Fruit fly (Drosophila melanogaster) whole organism, embryonic: Measurements from ENCODE around the gene Bicra.

ENCODE experiments used
- B-H1 ChIP-seq: fragments of 200-800 bp; sonication (Bioruptor generic); IDR thresholded peaks from 3 replicates; pipeline ENCODE4 v1.3.6; 2022; ENCODE audit warnings: missing biosample characterization, missing genetic modification characterization
- CG10366 ChIP-seq: fragments of 200-800 bp; sonication (Bioruptor generic); IDR thresholded peaks from 2 replicates; pipeline ENCODE4 v1.3.6; 2022; ENCODE audit warnings: missing biosample characterization, missing genetic modification characterization
- CG10431 ChIP-seq: fragments of 200-800 bp; sonication (Bioruptor generic); optimal IDR thresholded peaks from 3 replicates; lab custom pipeline; 2018; ENCODE audit warnings: missing biosample characterization, mild to moderate bottlenecking, missing genetic modification characterization
- CG10979 ChIP-seq: fragments of 200-800 bp; sonication (Bioruptor generic); optimal IDR thresholded peaks from 2 replicates; lab custom pipeline; 2018; ENCODE audit warnings: missing biosample characterization, mild to moderate bottlenecking, missing genetic modification characterization, moderate library complexity
- CG12942 ChIP-seq: fragments of 200-800 bp; sonication (Bioruptor generic); optimal IDR thresholded peaks from 3 replicates; lab custom pipeline; 2016; ENCODE audit warnings: missing biosample characterization, missing genetic modification characterization
- CG13424 ChIP-seq: fragments of 200-800 bp; sonication (Bioruptor generic); optimal IDR thresholded peaks from 2 replicates; lab custom pipeline; 2019; ENCODE audit warnings: missing biosample characterization, mild to moderate bottlenecking, missing genetic modification characterization, moderate library complexity
- CG14441 ChIP-seq: fragments of 200-800 bp; sonication (Bioruptor generic); IDR thresholded peaks from 2 replicates; pipeline ENCODE4 v1.3.6; 2022; ENCODE audit warnings: missing biosample characterization, missing genetic modification characterization
- CG14710 ChIP-seq: fragments of 200-800 bp; sonication (Bioruptor generic); optimal IDR thresholded peaks from 3 replicates; lab custom pipeline; 2019; ENCODE audit warnings: missing biosample characterization, mild to moderate bottlenecking, missing genetic modification characterization, moderate library complexity
- CG18262 ChIP-seq: fragments of 200-800 bp; optimal IDR thresholded peaks from 3 replicates; lab custom pipeline; 2019; ENCODE audit warnings: missing biosample characterization, mild to moderate bottlenecking, missing genetic modification characterization, moderate library complexity
- CG2202 ChIP-seq: fragments of 200-800 bp; sonication (Bioruptor generic); optimal IDR thresholded peaks from 2 replicates; lab custom pipeline; 2018; ENCODE audit warnings: missing biosample characterization, mild to moderate bottlenecking, missing genetic modification characterization
- CG3163 ChIP-seq: fragments of 200-800 bp; sonication (Bioruptor generic); optimal IDR thresholded peaks from 3 replicates; lab custom pipeline; 2016; ENCODE audit warnings: missing biosample characterization, missing genetic modification characterization
- CG33557 ChIP-seq: fragments of 200-800 bp; sonication (Bioruptor generic); optimal IDR thresholded peaks from 2 replicates; lab custom pipeline; 2019; ENCODE audit warnings: missing biosample characterization, mild to moderate bottlenecking, missing genetic modification characterization, moderate library complexity
- CG3847 ChIP-seq: fragments of 200-800 bp; sonication (Bioruptor generic); IDR thresholded peaks from 2 replicates; pipeline ENCODE4 v1.3.6; 2022; ENCODE audit warnings: missing biosample characterization, missing genetic modification characterization
- CG42726 ChIP-seq: fragments of 200-800 bp; sonication (Bioruptor generic); IDR thresholded peaks from 2 replicates; pipeline ENCODE4 v1.3.6; 2022; ENCODE audit warnings: missing biosample characterization, missing genetic modification characterization; ENCODE audit not compliant: partially characterized antibody
- CG4820 ChIP-seq: fragments of 200-800 bp; sonication (Bioruptor generic); optimal IDR thresholded peaks from 3 replicates; lab custom pipeline; 2016; ENCODE audit warnings: missing biosample characterization, missing genetic modification characterization
- CG4854 ChIP-seq: fragments of 200-800 bp; sonication (Bioruptor generic); optimal IDR thresholded peaks from 2 replicates; lab custom pipeline; 2016; ENCODE audit warnings: missing biosample characterization, missing genetic modification characterization, inconsistent platforms
- CG7357 ChIP-seq: fragments of 200-800 bp; sonication (Bioruptor generic); IDR thresholded peaks from 3 replicates; pipeline ENCODE4 v1.3.6; 2022; ENCODE audit warnings: missing biosample characterization, missing genetic modification characterization
- CG7372 ChIP-seq: fragments of 200-800 bp; sonication (Bioruptor generic); IDR thresholded peaks from 2 replicates; pipeline ENCODE4 v1.3.6; 2022; ENCODE audit warnings: missing biosample characterization, missing genetic modification characterization
- CHES-1-like ChIP-seq: fragments of 200-800 bp; sonication (Bioruptor generic); optimal IDR thresholded peaks from 2 replicates; lab custom pipeline; 2016; ENCODE audit warnings: missing biosample characterization, missing genetic modification characterization
- D ChIP-seq, 2 experiments: fragments of 200-800 bp in 1 of 2; fragments of >200 bp in 1 of 2; sonication (Bioruptor generic) in 1 of 2; optimal IDR thresholded peaks; 2 replicates in 1 of 2; 3 replicates in 1 of 2; lab custom pipeline; 2017; ENCODE audit warnings: mild to moderate bottlenecking in 1 of 2, missing biosample characterization in 1 of 2, missing genetic modification characterization in 1 of 2, missing genetic modification reagents in 1 of 2
- Dip3 ChIP-seq: fragments of 200-800 bp; sonication (Bioruptor generic); optimal IDR thresholded peaks from 3 replicates; lab custom pipeline; 2016; ENCODE audit warnings: missing biosample characterization, missing genetic modification characterization
- HHEX ChIP-seq: fragments of 200-800 bp; sonication (Bioruptor generic); optimal IDR thresholded peaks from 3 replicates; lab custom pipeline; 2017; ENCODE audit warnings: missing biosample characterization, mild to moderate bottlenecking, missing genetic modification characterization, missing genetic modification reagents
- HLH54F ChIP-seq: fragments of 200-800 bp; sonication (Bioruptor generic); optimal IDR thresholded peaks from 3 replicates; lab custom pipeline; 2016; ENCODE audit warnings: missing biosample characterization, missing genetic modification characterization
- Hand ChIP-seq: fragments of 200-800 bp; sonication (Bioruptor generic); optimal IDR thresholded peaks from 2 replicates; lab custom pipeline; 2017; ENCODE audit warnings: mild to moderate bottlenecking, missing biosample characterization, missing genetic modification reagents, missing genetic modification characterization
- Lpt ChIP-seq: fragments of >200 bp; optimal IDR thresholded peaks from 2 replicates; lab custom pipeline; 2018; ENCODE audit warnings: missing biosample characterization, missing genetic modification characterization
- Myb ChIP-seq: fragments of 200-800 bp; sonication (Bioruptor generic); optimal IDR thresholded peaks from 2 replicates; lab custom pipeline; 2016; ENCODE audit warnings: missing biosample characterization, missing genetic modification characterization
- Rx ChIP-seq: fragments of 200-800 bp; sonication (Bioruptor generic); IDR thresholded peaks from 2 replicates; pipeline ENCODE4 v1.3.6; 2022; ENCODE audit warnings: missing biosample characterization, missing genetic modification characterization
- Trl ChIP-seq, 3 experiments: fragments of >200 bp in 2 of 3; fragments of 200-800 bp in 1 of 3; sonication (Bioruptor generic) in 1 of 3; optimal IDR thresholded peaks; 2 replicates in 1 of 3; 3 replicates in 2 of 3; lab custom pipeline; 2016 to 2017; ENCODE audit warnings: missing biosample characterization in 1 of 3, missing genetic modification characterization in 1 of 3
- ab ChIP-seq: fragments of 200-800 bp; sonication (Bioruptor generic); optimal IDR thresholded peaks from 2 replicates; lab custom pipeline; 2016; ENCODE audit warnings: missing biosample characterization, missing genetic modification characterization
- amos ChIP-seq: fragments of 200-800 bp; sonication (Bioruptor generic); IDR thresholded peaks from 2 replicates; pipeline ENCODE4 v1.3.6; 2022; ENCODE audit warnings: missing biosample characterization, missing genetic modification characterization; ENCODE audit not compliant: partially characterized antibody
- ap ChIP-seq: fragments of 200-800 bp; sonication (Bioruptor generic); IDR thresholded peaks from 2 replicates; pipeline ENCODE4 v1.3.6; 2022; ENCODE audit warnings: missing biosample characterization, missing genetic modification characterization
- ara ChIP-seq: fragments of 200-800 bp; sonication (Bioruptor generic); IDR thresholded peaks from 2 replicates; pipeline ENCODE4 v1.3.6; 2022; ENCODE audit warnings: missing biosample characterization, missing genetic modification characterization
- ash1 ChIP-seq: fragments of 200-800 bp; sonication (Bioruptor generic); optimal IDR thresholded peaks from 2 replicates; lab custom pipeline; 2018; ENCODE audit warnings: missing biosample characterization, mild to moderate bottlenecking, missing genetic modification characterization
- bcd ChIP-seq: fragments of 200-800 bp; sonication (Bioruptor generic); optimal IDR thresholded peaks from 2 replicates; lab custom pipeline; 2017; ENCODE audit warnings: missing biosample characterization, mild to moderate bottlenecking, missing genetic modification characterization
- croc ChIP-seq: fragments of 200-800 bp; sonication (Bioruptor generic); conservative IDR thresholded peaks from 3 replicates; pipeline ENCODE4 v1.3.6; 2022; ENCODE audit warnings: missing biosample characterization, missing genetic modification characterization
- crp ChIP-seq, 2 experiments: fragments of 200-800 bp; sonication (Bioruptor generic); optimal IDR thresholded peaks; 2 replicates in 1 of 2; 3 replicates in 1 of 2; lab custom pipeline; 2017; ENCODE audit warnings: missing biosample characterization in 2 of 2, missing genetic modification characterization in 2 of 2, mild to moderate bottlenecking in 1 of 2, moderate library complexity in 1 of 2
- exex ChIP-seq: fragments of 200-800 bp; sonication (Bioruptor generic); optimal IDR thresholded peaks from 4 replicates; lab custom pipeline; 2018; ENCODE audit warnings: missing biosample characterization, mild to moderate bottlenecking, missing genetic modification characterization, moderate library complexity
- hkb ChIP-seq, 2 experiments: fragments of 200-800 bp in 1 of 2; fragments of >200 bp in 1 of 2; sonication (Bioruptor generic) in 1 of 2; IDR thresholded peaks in 1 of 2; optimal IDR thresholded peaks in 1 of 2; 2 replicates each; pipeline versions ENCODE4 v1.3.6 to Lab custom; 2017 to 2022; ENCODE audit warnings: missing biosample characterization in 1 of 2, missing genetic modification characterization in 1 of 2
- insv ChIP-seq, 2 experiments: fragments of 200-800 bp; sonication (Bioruptor generic); optimal IDR thresholded peaks; 3 replicates each; lab custom pipeline; 2016 to 2018; ENCODE audit warnings: missing biosample characterization in 2 of 2, missing genetic modification characterization in 2 of 2
- lab ChIP-seq: fragments of 200-800 bp; sonication (Bioruptor generic); optimal IDR thresholded peaks from 3 replicates; lab custom pipeline; 2017; ENCODE audit warnings: missing biosample characterization, missing genetic modification characterization, mild to moderate bottlenecking, moderate library complexity, missing genetic modification reagents
- nmo ChIP-seq: fragments of 200-800 bp; sonication (Bioruptor generic); optimal IDR thresholded peaks from 2 replicates; lab custom pipeline; 2018; ENCODE audit warnings: missing biosample characterization, mild to moderate bottlenecking, missing genetic modification characterization, moderate library complexity
- pfk ChIP-seq: fragments of 200-800 bp; sonication (Bioruptor generic); optimal IDR thresholded peaks from 2 replicates; lab custom pipeline; 2018; ENCODE audit warnings: missing biosample characterization, mild to moderate bottlenecking, missing genetic modification characterization, moderate library complexity
- phol ChIP-seq: fragments of 200-800 bp; sonication (Bioruptor generic); optimal IDR thresholded peaks from 3 replicates; lab custom pipeline; 2018; ENCODE audit warnings: missing biosample characterization, mild to moderate bottlenecking, missing genetic modification characterization, moderate library complexity
- run ChIP-seq: fragments of 200-800 bp; sonication (Bioruptor generic); optimal IDR thresholded peaks from 3 replicates; lab custom pipeline; 2018; ENCODE audit warnings: missing biosample characterization, mild to moderate bottlenecking, missing genetic modification characterization
- sima ChIP-seq: fragments of 200-800 bp; sonication (Bioruptor generic); optimal IDR thresholded peaks from 2 replicates; lab custom pipeline; 2016; ENCODE audit warnings: missing biosample characterization, missing genetic modification characterization
- ttk ChIP-seq: fragments of 200-800 bp; sonication (Bioruptor generic); IDR thresholded peaks from 2 replicates; pipeline ENCODE4 v2.1.2; 2022; ENCODE audit warnings: missing biosample characterization, missing genetic modification characterization
- vnd ChIP-seq: fragments of 200-800 bp; sonication (Bioruptor generic); IDR thresholded peaks from 3 replicates; pipeline ENCODE4 v1.3.6; 2022; ENCODE audit warnings: missing biosample characterization, missing genetic modification characterization; ENCODE audit not compliant: partially characterized antibody
- wor ChIP-seq: fragments of 200-800 bp; sonication (Bioruptor generic); IDR thresholded peaks from 2 replicates; pipeline ENCODE4 v1.3.6; 2022; ENCODE audit warnings: missing biosample characterization, missing genetic modification characterization

The Bicra gene

dm6 chr3R:29063207-29063920, 524 bp downstream of the Bicra start (continued):
- TF ChIP-seq pfk (GFP tag; lab: Kevin White, UChicago) (no peak), CG3163 (GFP tag; lab: Kevin White, UChicago) (peak; percentile 24), sima (no peak), croc (peak; percentile 44; the same call in 2 of the 3 replicates), Dip3 (GFP tag; lab: Kevin White, UChicago) (peak; percentile 46), lab (peak; percentile 80), crp (GFP tag; optimal IDR thresholded peaks at IDR 0.05; lab: Kevin White, UChicago) (peak in 1 of 2 experiments; percentile 22), amos (GFP tag; lab: Robert Waterston, UW) (no peak), HHEX (peak; percentile 57), CG14441 (GFP tag; lab: Robert Waterston, UW) (no peak), CG7372 (GFP tag; lab: Robert Waterston, UW) (no peak), Trl (optimal IDR thresholded peaks at IDR 0.05; lab: Kevin White, UChicago) (no peak), Trl (GFP tag; optimal IDR thresholded peaks at IDR 0.05; lab: Kevin White, UChicago) (peak; percentile 65), vnd (GFP tag; lab: Robert Waterston, UW) (no peak), CG42726 (no peak), HLH54F (GFP tag; lab: Kevin White, UChicago) (peak; percentile 18), B-H1 (no peak), CG7357 (GFP tag; lab: Robert Waterston, UW) (no peak; the same call in 2 of the 3 replicates), CG14710 (tag; lab: Kevin White, UChicago) (peak; percentile 84), CG13424 (peak; percentile 85), hkb (optimal IDR thresholded peaks at IDR 0.05; lab: Kevin White, UChicago) (no peak), hkb (GFP tag; IDR thresholded peaks at IDR 0.05; lab: Robert Waterston, UW) (no peak), CHES-1-like (GFP tag; lab: Kevin White, UChicago) (no peak), D (optimal IDR thresholded peaks at IDR 0.05; lab: Kevin White, UChicago) (no peak), D (GFP tag; optimal IDR thresholded peaks at IDR 0.05; lab: Kevin White, UChicago) (peak; percentile 55), CG10366 (GFP tag; lab: Robert Waterston, UW) (no peak), CG4820 (GFP tag; lab: Kevin White, UChicago) (peak; percentile 49), Lpt (GFP tag; lab: Kevin White, UChicago) (no peak), insv (GFP tag; optimal IDR thresholded peaks at IDR 0.05; lab: Kevin White, UChicago) (peak in 1 of 2 experiments; percentile 37), run (tag; lab: Kevin White, UChicago) (peak; percentile 19), CG10979 (tag; lab: Kevin White, UChicago) (peak; percentile 71), CG2202 (no peak), Myb (GFP tag; lab: Kevin White, UChicago) (peak; percentile 33), CG10431 (GFP tag; lab: Kevin White, UChicago) (peak; percentile 68), phol (tag; lab: Kevin White, UChicago) (peak; percentile 84), Rx (no peak), CG12942 (GFP tag; lab: Kevin White, UChicago) (peak; percentile 10), CG4854 (GFP tag; lab: Kevin White, UChicago) (peak; percentile 48), Hand (peak; percentile 51), ap (GFP tag; lab: Robert Waterston, UW) (no peak), CG18262 (peak; percentile 84), wor (GFP tag; lab: Robert Waterston, UW) (no peak), ab (GFP tag; lab: Kevin White, UChicago) (no peak), ara (GFP tag; lab: Robert Waterston, UW) (no peak), bcd (GFP tag; lab: Kevin White, UChicago) (peak; percentile 70), ash1 (GFP tag; lab: Kevin White, UChicago) (no peak), nmo (GFP tag; lab: Kevin White, UChicago) (peak; percentile 75), CG33557 (peak; percentile 52), exex (tag; lab: Kevin White, UChicago) (peak; percentile 13), CG3847 (GFP tag; lab: Robert Waterston, UW) (no peak), ttk (GFP tag; lab: Robert Waterston, UW) (no peak)
